Fruit fly (Drosophila melanogaster) whole organism, prepupa: ENCODE results near the gene Df31.

ENCODE experiments used
- Blimp-1 ChIP-seq: fragments of 200-800 bp; sonication (Bioruptor generic); optimal IDR thresholded peaks from 3 replicates; lab custom pipeline; 2017; ENCODE audit warnings: missing biosample characterization, missing genetic modification characterization, mild to moderate bottlenecking, moderate library complexity, missing genetic modification reagents
- CG6276 ChIP-seq: fragments of 200-800 bp; sonication (Bioruptor generic); optimal IDR thresholded peaks from 2 replicates; lab custom pipeline; 2017; ENCODE audit warnings: missing biosample characterization, mild to moderate bottlenecking, missing genetic modification characterization
- CG6854 ChIP-seq: fragments of 200-800 bp; sonication (Bioruptor generic); optimal IDR thresholded peaks from 2 replicates; lab custom pipeline; 2017; ENCODE audit warnings: missing biosample characterization, mild to moderate bottlenecking, missing genetic modification characterization
- CG9139 ChIP-seq: fragments of 200-800 bp; sonication (Bioruptor generic); optimal IDR thresholded peaks from 3 replicates; lab custom pipeline; 2017; ENCODE audit warnings: missing biosample characterization, mild to moderate bottlenecking, missing genetic modification characterization
- Ets21C ChIP-seq: fragments of 200-800 bp; sonication (Bioruptor generic); optimal IDR thresholded peaks from 3 replicates; lab custom pipeline; 2016; ENCODE audit warnings: missing biosample characterization, missing genetic modification characterization
- Hr39 ChIP-seq: fragments of 200-800 bp; sonication (Bioruptor generic); optimal IDR thresholded peaks from 2 replicates; lab custom pipeline; 2016; ENCODE audit warnings: missing biosample characterization, missing genetic modification characterization
- Lpt ChIP-seq: fragments of 200-800 bp; sonication (Bioruptor generic); optimal IDR thresholded peaks from 3 replicates; lab custom pipeline; 2016; ENCODE audit warnings: missing biosample characterization, missing genetic modification characterization
- Sox102F ChIP-seq: fragments of 200-800 bp; sonication (Bioruptor generic); optimal IDR thresholded peaks from 2 replicates; lab custom pipeline; 2016; ENCODE audit warnings: missing biosample characterization, mild to moderate bottlenecking, missing genetic modification characterization
- acj6 ChIP-seq: fragments of 200-800 bp; sonication (Bioruptor generic); optimal IDR thresholded peaks from 3 replicates; lab custom pipeline; 2016; ENCODE audit warnings: missing biosample characterization, missing genetic modification characterization
- eg ChIP-seq: fragments of 200-800 bp; sonication (Bioruptor generic); IDR thresholded peaks from 3 replicates; pipeline ENCODE4 v1.3.6; 2022; ENCODE audit warnings: missing biosample characterization, missing genetic modification characterization
- lz ChIP-seq: fragments of 200-800 bp; sonication (Bioruptor generic); optimal IDR thresholded peaks from 3 replicates; lab custom pipeline; 2016; ENCODE audit warnings: missing biosample characterization, missing genetic modification characterization
- net ChIP-seq: fragments of 200-800 bp; sonication (Bioruptor generic); optimal IDR thresholded peaks from 3 replicates; lab custom pipeline; 2016; ENCODE audit warnings: missing biosample characterization, missing genetic modification characterization
- spab ChIP-seq: fragments of 200-800 bp; sonication (Bioruptor generic); optimal IDR thresholded peaks from 2 replicates; lab custom pipeline; 2017; ENCODE audit warnings: missing biosample characterization, mild to moderate bottlenecking, missing genetic modification characterization, missing genetic modification reagents

DNA sequence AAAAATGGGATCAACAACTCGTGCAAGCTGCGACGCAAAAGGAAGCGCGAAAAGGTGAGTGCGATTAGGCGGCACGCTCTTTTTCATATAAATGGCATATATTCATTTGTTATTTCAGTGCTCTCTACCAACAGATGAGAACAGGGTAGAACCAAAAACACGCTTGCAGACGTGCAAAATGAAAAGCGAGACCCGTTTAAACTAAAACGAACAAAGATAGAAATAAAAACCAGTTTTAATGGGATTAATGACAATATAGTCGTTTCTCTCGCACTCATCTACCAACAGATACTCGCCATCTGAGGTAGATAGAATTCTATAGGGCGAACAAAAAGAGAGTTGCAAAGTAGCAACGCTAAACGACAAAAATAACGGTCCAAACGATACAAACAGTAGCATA is 1.2 kb downstream of the Df31 start:
- TF ChIP-seq net (GFP tag; lab: Kevin White, UChicago) (no peak), CG9139 (peak; percentile 4), eg (no peak), spab (GFP tag; lab: Kevin White, UChicago) (no peak), acj6 (GFP tag; lab: Kevin White, UChicago) (no peak), Blimp-1 (GFP tag; lab: Kevin White, UChicago) (no peak), Hr39 (GFP tag; lab: Kevin White, UChicago) (no peak), lz (GFP tag; lab: Kevin White, UChicago) (no peak), Ets21C (GFP tag; lab: Kevin White, UChicago) (no peak), Sox102F (no peak), Lpt (GFP tag; lab: Kevin White, UChicago) (no peak), CG6854 (no peak), CG6276 (peak; percentile 24)
